Fruit fly (Drosophila melanogaster) whole organism, embryonic: ENCODE data around the gene CG34301.

Source experiments
- Antp ChIP-seq: fragments of 200-800 bp; sonication (Bioruptor generic); optimal IDR thresholded peaks from 3 replicates; lab custom pipeline; 2016; ENCODE audit warnings: missing biosample characterization, missing genetic modification characterization
- Atf-2 ChIP-seq: fragments of 200-800 bp; sonication (Bioruptor generic); optimal IDR thresholded peaks from 2 replicates; lab custom pipeline; 2016; ENCODE audit warnings: missing biosample characterization, missing genetic modification characterization
- Atf3 ChIP-seq: fragments of 200-800 bp; sonication (Bioruptor generic); optimal IDR thresholded peaks from 3 replicates; lab custom pipeline; 2016; ENCODE audit warnings: missing biosample characterization, missing genetic modification characterization
- B-H1 ChIP-seq: fragments of 200-800 bp; sonication (Bioruptor generic); IDR thresholded peaks from 3 replicates; pipeline ENCODE4 v1.3.6; 2022; ENCODE audit warnings: missing biosample characterization, missing genetic modification characterization
- Bteb2 ChIP-seq: fragments of 200-800 bp; sonication (Bioruptor generic); optimal IDR thresholded peaks from 2 replicates; lab custom pipeline; 2016; ENCODE audit warnings: missing biosample characterization, missing genetic modification characterization
- CG10147 ChIP-seq: fragments of 200-800 bp; sonication (Bioruptor generic); optimal IDR thresholded peaks from 2 replicates; lab custom pipeline; 2019; ENCODE audit warnings: missing biosample characterization, mild to moderate bottlenecking, missing genetic modification characterization, moderate library complexity
- CG1024 ChIP-seq: fragments of 200-800 bp; sonication (Bioruptor generic); IDR thresholded peaks from 2 replicates; pipeline ENCODE4 v1.3.6; 2022; ENCODE audit warnings: missing biosample characterization, missing genetic modification characterization
- CG10959 ChIP-seq: fragments of 200-800 bp; sonication (Bioruptor generic); IDR thresholded peaks from 2 replicates; pipeline ENCODE4 v1.3.6; 2022; ENCODE audit warnings: missing biosample characterization, missing genetic modification characterization
- CG12236 ChIP-seq: fragments of 200-800 bp; sonication (Bioruptor generic); optimal IDR thresholded peaks from 2 replicates; lab custom pipeline; 2016; ENCODE audit warnings: missing biosample characterization, missing genetic modification characterization
- CG12659 ChIP-seq: fragments of 200-800 bp; sonication (Bioruptor generic); optimal IDR thresholded peaks from 3 replicates; lab custom pipeline; 2017; ENCODE audit warnings: mild to moderate bottlenecking, missing biosample characterization, missing genetic modification reagents, missing genetic modification characterization
- CG14710 ChIP-seq: fragments of 200-800 bp; sonication (Bioruptor generic); optimal IDR thresholded peaks from 3 replicates; lab custom pipeline; 2019; ENCODE audit warnings: missing biosample characterization, mild to moderate bottlenecking, missing genetic modification characterization, moderate library complexity
- CG14860 ChIP-seq: fragments of 200-800 bp; sonication (Bioruptor generic); IDR thresholded peaks from 3 replicates; pipeline ENCODE4 v1.3.6; 2022; ENCODE audit warnings: missing biosample characterization, missing genetic modification characterization; ENCODE audit not compliant: partially characterized antibody
- CG16779 ChIP-seq: fragments of 200-800 bp; sonication (Bioruptor generic); IDR thresholded peaks from 2 replicates; pipeline ENCODE4 v1.3.6; 2022; ENCODE audit warnings: missing biosample characterization, missing genetic modification characterization
- CG17568 ChIP-seq: fragments of 200-800 bp; sonication (Bioruptor generic); optimal IDR thresholded peaks from 2 replicates; lab custom pipeline; 2018; ENCODE audit warnings: missing biosample characterization, mild to moderate bottlenecking, missing genetic modification characterization, moderate library complexity
- CG1792 ChIP-seq: fragments of 200-800 bp; sonication (Bioruptor generic); optimal IDR thresholded peaks from 2 replicates; lab custom pipeline; 2016; ENCODE audit warnings: missing biosample characterization, missing genetic modification characterization
- CG18262 ChIP-seq: fragments of 200-800 bp; optimal IDR thresholded peaks from 3 replicates; lab custom pipeline; 2019; ENCODE audit warnings: missing biosample characterization, mild to moderate bottlenecking, missing genetic modification characterization, moderate library complexity
- CG18619 ChIP-seq: fragments of 200-800 bp; sonication (Bioruptor generic); optimal IDR thresholded peaks from 3 replicates; lab custom pipeline; 2017; ENCODE audit warnings: missing biosample characterization, mild to moderate bottlenecking, missing genetic modification characterization
- CG2120 ChIP-seq: fragments of 200-800 bp; sonication (Bioruptor generic); optimal IDR thresholded peaks from 3 replicates; lab custom pipeline; 2016; ENCODE audit warnings: missing biosample characterization, missing genetic modification characterization
- CG30403 ChIP-seq: fragments of 200-800 bp; sonication (Bioruptor generic); optimal IDR thresholded peaks from 3 replicates; lab custom pipeline; 2016; ENCODE audit warnings: missing biosample characterization, missing genetic modification characterization
- CG30431 ChIP-seq: fragments of 200-800 bp; sonication (Bioruptor generic); optimal IDR thresholded peaks from 2 replicates; lab custom pipeline; 2017; ENCODE audit warnings: missing biosample characterization, missing genetic modification characterization
- CG33213 ChIP-seq: fragments of 200-800 bp; sonication (Bioruptor generic); optimal IDR thresholded peaks from 3 replicates; lab custom pipeline; 2016; ENCODE audit warnings: missing biosample characterization, missing genetic modification characterization
- CG34422 ChIP-seq: fragments of 200-800 bp; sonication (Bioruptor generic); IDR thresholded peaks from 3 replicates; pipeline ENCODE4 v1.3.6; 2022; ENCODE audit warnings: missing biosample characterization, missing genetic modification characterization
- CG4820 ChIP-seq: fragments of 200-800 bp; sonication (Bioruptor generic); optimal IDR thresholded peaks from 3 replicates; lab custom pipeline; 2016; ENCODE audit warnings: missing biosample characterization, missing genetic modification characterization
- CG7372 ChIP-seq: fragments of 200-800 bp; sonication (Bioruptor generic); IDR thresholded peaks from 2 replicates; pipeline ENCODE4 v1.3.6; 2022; ENCODE audit warnings: missing biosample characterization, missing genetic modification characterization
- CG7745 ChIP-seq: fragments of 200-800 bp; sonication (Bioruptor generic); optimal IDR thresholded peaks from 2 replicates; lab custom pipeline; 2018; ENCODE audit warnings: missing biosample characterization, mild to moderate bottlenecking, missing genetic modification characterization, moderate library complexity
- CrebB ChIP-seq: fragments of 200-800 bp; sonication (Bioruptor generic); optimal IDR thresholded peaks from 3 replicates; lab custom pipeline; 2018; ENCODE audit warnings: missing biosample characterization, mild to moderate bottlenecking, missing genetic modification characterization
- Dll ChIP-seq: fragments of 200-800 bp; sonication (Bioruptor generic); IDR thresholded peaks from 4 replicates; pipeline ENCODE4 v1.3.6; 2022; ENCODE audit warnings: missing biosample characterization, missing genetic modification characterization; ENCODE audit not compliant: partially characterized antibody
- E2f1 ChIP-seq: fragments of 200-800 bp; sonication (Bioruptor generic); IDR thresholded peaks from 2 replicates; pipeline ENCODE4 v1.3.6; 2022; ENCODE audit warnings: missing biosample characterization, missing genetic modification characterization
- Elba2 ChIP-seq: fragments of 200-800 bp; sonication (Bioruptor generic); optimal IDR thresholded peaks from 3 replicates; lab custom pipeline; 2016; ENCODE audit warnings: missing biosample characterization, missing genetic modification characterization
- HLH4C ChIP-seq: fragments of 200-800 bp; sonication (Bioruptor generic); IDR thresholded peaks from 3 replicates; pipeline ENCODE4 v1.3.6; 2022; ENCODE audit warnings: missing biosample characterization, missing genetic modification characterization; ENCODE audit not compliant: partially characterized antibody
- HmgZ ChIP-seq: fragments of 200-800 bp; sonication (Bioruptor generic); optimal IDR thresholded peaks from 2 replicates; lab custom pipeline; 2018; ENCODE audit warnings: missing biosample characterization, mild to moderate bottlenecking, missing genetic modification characterization
- Poxn ChIP-seq: fragments of 200-800 bp; sonication (Bioruptor generic); IDR thresholded peaks from 2 replicates; pipeline ENCODE4 v1.3.6; 2022; ENCODE audit warnings: missing biosample characterization, missing genetic modification characterization
- Six4 ChIP-seq: fragments of 200-800 bp; sonication (Bioruptor generic); optimal IDR thresholded peaks from 2 replicates; lab custom pipeline; 2016; ENCODE audit warnings: missing biosample characterization, missing genetic modification characterization
- TFAM ChIP-seq: fragments of 200-800 bp; sonication (Bioruptor generic); optimal IDR thresholded peaks from 2 replicates; lab custom pipeline; 2017; ENCODE audit warnings: missing biosample characterization, missing genetic modification characterization, inconsistent platforms
- Tbp ChIP-seq: fragments of >200 bp; optimal IDR thresholded peaks from 2 replicates; lab custom pipeline; 2018; ENCODE audit warnings: missing biosample characterization, missing genetic modification characterization
- YL-1 ChIP-seq: fragments of 200-800 bp; sonication (Bioruptor generic); optimal IDR thresholded peaks from 3 replicates; lab custom pipeline; 2017; ENCODE audit warnings: missing biosample characterization, mild to moderate bottlenecking, missing genetic modification characterization
- chinmo ChIP-seq: fragments of 200-800 bp; sonication (Bioruptor generic); IDR thresholded peaks from 4 replicates; pipeline ENCODE4 v1.3.6; 2022; ENCODE audit warnings: missing biosample characterization, missing genetic modification characterization; ENCODE audit not compliant: partially characterized antibody
- eve ChIP-seq, 2 experiments: fragments of >200 bp; optimal IDR thresholded peaks; 2 replicates each; lab custom pipeline; 2017; ENCODE audit warnings: missing biosample characterization in 2 of 2, missing genetic modification characterization in 2 of 2
- fd102C ChIP-seq: fragments of 200-800 bp; sonication (Bioruptor generic); optimal IDR thresholded peaks from 2 replicates; lab custom pipeline; 2018; ENCODE audit warnings: missing biosample characterization, mild to moderate bottlenecking, missing genetic modification characterization, moderate library complexity
- fru ChIP-seq: fragments of >200 bp; optimal IDR thresholded peaks from 2 replicates; lab custom pipeline; 2017
- fu2 ChIP-seq: fragments of 200-800 bp; sonication (Bioruptor generic); optimal IDR thresholded peaks from 2 replicates; lab custom pipeline; 2016; ENCODE audit warnings: missing biosample characterization, missing genetic modification characterization
- grn ChIP-seq: fragments of 200-800 bp; sonication (Bioruptor generic); optimal IDR thresholded peaks from 3 replicates; lab custom pipeline; 2017; ENCODE audit warnings: missing biosample characterization, missing genetic modification characterization
- hbn ChIP-seq: fragments of 200-800 bp; sonication (Bioruptor generic); IDR thresholded peaks from 2 replicates; pipeline ENCODE4 v1.3.6; 2022; ENCODE audit warnings: missing biosample characterization, missing genetic modification characterization; ENCODE audit not compliant: partially characterized antibody
- nau ChIP-seq: fragments of 200-800 bp; sonication (Bioruptor generic); optimal IDR thresholded peaks from 3 replicates; lab custom pipeline; 2017; ENCODE audit warnings: missing biosample characterization, mild to moderate bottlenecking, missing genetic modification characterization, missing genetic modification reagents
- pb ChIP-seq: fragments of 200-800 bp; sonication (Bioruptor generic); optimal IDR thresholded peaks from 3 replicates; lab custom pipeline; 2016; ENCODE audit warnings: missing biosample characterization, missing genetic modification characterization
- shn ChIP-seq: fragments of 200-800 bp; sonication (Bioruptor generic); optimal IDR thresholded peaks from 3 replicates; lab custom pipeline; 2016; ENCODE audit warnings: missing biosample characterization, missing genetic modification characterization
- sob ChIP-seq: fragments of 200-800 bp; sonication (Bioruptor generic); IDR thresholded peaks from 2 replicates; pipeline ENCODE4 v1.3.6; 2022; ENCODE audit warnings: missing biosample characterization, missing genetic modification characterization
- sqz ChIP-seq: fragments of 200-800 bp; sonication (Bioruptor generic); optimal IDR thresholded peaks from 3 replicates; lab custom pipeline; 2018; ENCODE audit warnings: missing biosample characterization, mild to moderate bottlenecking, missing genetic modification characterization
- sr ChIP-seq: fragments of 200-800 bp; sonication (Bioruptor generic); IDR thresholded peaks from 3 replicates; pipeline ENCODE4 v1.3.6; 2022; ENCODE audit warnings: missing biosample characterization, missing genetic modification characterization
- ssp ChIP-seq: fragments of 200-800 bp; sonication (Bioruptor generic); IDR thresholded peaks from 2 replicates; pipeline ENCODE4 v1.3.6; 2022; ENCODE audit warnings: missing biosample characterization, missing genetic modification characterization
- trem ChIP-seq: fragments of 200-800 bp; optimal IDR thresholded peaks from 3 replicates; lab custom pipeline; 2019; ENCODE audit warnings: missing biosample characterization, mild to moderate bottlenecking, missing genetic modification characterization, moderate library complexity
- vnd ChIP-seq: fragments of 200-800 bp; sonication (Bioruptor generic); IDR thresholded peaks from 3 replicates; pipeline ENCODE4 v1.3.6; 2022; ENCODE audit warnings: missing biosample characterization, missing genetic modification characterization; ENCODE audit not compliant: partially characterized antibody

Gene CG34301

DNA sequence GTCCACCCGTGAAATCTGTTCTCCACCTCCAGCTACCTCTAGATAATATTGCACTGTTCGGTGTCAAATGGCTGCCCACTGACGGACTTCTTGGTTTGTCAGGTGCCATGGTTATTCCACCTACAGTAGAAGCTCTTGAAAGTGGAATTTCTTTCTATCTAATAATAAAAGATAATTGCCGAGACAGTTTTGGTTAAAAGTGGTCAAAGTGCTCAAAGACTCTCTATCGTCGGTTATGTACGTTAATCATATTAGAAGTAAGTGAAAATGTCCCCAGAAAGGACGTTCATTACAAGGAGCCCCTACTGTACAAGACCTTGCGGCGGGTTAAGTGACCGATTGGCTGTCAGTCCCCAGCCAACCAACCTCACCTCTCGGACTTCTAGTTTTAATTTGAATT, 29.0 kb upstream of the CG34301 start (continued):
- TF ChIP-seq shn (GFP tag; lab: Kevin White, UChicago), result peak; percentile 4
- TF ChIP-seq CG14860 (GFP tag; lab: Robert Waterston, UW), result no peak
- no peak for TF ChIP-seq Atf3
- no peak for TF ChIP-seq HmgZ (tag; lab: Kevin White, UChicago)
- no peak for TF ChIP-seq ssp (GFP tag; lab: Robert Waterston, UW)
- no peak for TF ChIP-seq Six4 (GFP tag; lab: Kevin White, UChicago)
- TF ChIP-seq CG34422 (GFP tag; lab: Robert Waterston, UW), result no peak
- TF ChIP-seq vnd, result no peak
- TF ChIP-seq eve (GFP tag; optimal IDR thresholded peaks at IDR 0.05; lab: Kevin White, UChicago), result peak in 1 of 2 experiments; percentile 13
- peak; percentile 59; the same call in 1 of the 2 replicates for TF ChIP-seq E2f1
- no peak for TF ChIP-seq sqz (GFP tag; lab: Kevin White, UChicago)
- TF ChIP-seq CG10147 (GFP tag; lab: Kevin White, UChicago), result no peak
- no peak for TF ChIP-seq pb
- no peak for TF ChIP-seq hbn (GFP tag; lab: Robert Waterston, UW)
- no peak for TF ChIP-seq fd102C (GFP tag; lab: Kevin White, UChicago)
- TF ChIP-seq CG30431 (GFP tag; lab: Kevin White, UChicago), result peak; percentile 22
- peak; percentile 58 for TF ChIP-seq Antp (GFP tag; lab: Kevin White, UChicago)
- TF ChIP-seq Atf-2 (GFP tag; lab: Kevin White, UChicago), result peak; percentile 29
- TF ChIP-seq CG18619 (GFP tag; lab: Kevin White, UChicago), result peak; percentile 39
- no peak for TF ChIP-seq Elba2 (GFP tag; lab: Kevin White, UChicago)
- no peak for TF ChIP-seq CG1024 (GFP tag; lab: Robert Waterston, UW)
- no peak for TF ChIP-seq grn (GFP tag; lab: Kevin White, UChicago)
- 0 out of 4 replicates have a peak, but pooled peaks have one; percentile 17 for TF ChIP-seq chinmo
- TF ChIP-seq CG2120 (GFP tag; lab: Kevin White, UChicago), result peak; percentile 63
- TF ChIP-seq CG12236, result no peak
- TF ChIP-seq fu2, result no peak
- TF ChIP-seq HLH4C (GFP tag; lab: Robert Waterston, UW), result no peak
- TF ChIP-seq Tbp (GFP tag; lab: Kevin White, UChicago), result no peak
- no peak for TF ChIP-seq CG14710 (tag; lab: Kevin White, UChicago)
- peak; percentile 45 for TF ChIP-seq CG4820
- TF ChIP-seq CrebB, result no peak
- no peak for TF ChIP-seq Poxn (GFP tag; lab: Robert Waterston, UW)
- TF ChIP-seq nau (GFP tag; lab: Kevin White, UChicago), result no peak
- TF ChIP-seq trem (tag; lab: Kevin White, UChicago), result no peak
- TF ChIP-seq fru (lab: Kevin White, UChicago), result no peak
- peak; percentile 11; the same call in 1 of the 3 replicates for TF ChIP-seq B-H1
- TF ChIP-seq CG7745 (tag; lab: Kevin White, UChicago), result no peak
- no peak for TF ChIP-seq CG10959 (GFP tag; lab: Robert Waterston, UW)
- TF ChIP-seq Bteb2 (GFP tag; lab: Kevin White, UChicago), result no peak
- TF ChIP-seq sr (GFP tag; lab: Robert Waterston, UW), result no peak
- no peak for TF ChIP-seq CG16779 (GFP tag; lab: Robert Waterston, UW)
- peak; percentile 42; the same call in 1 of the 2 replicates for TF ChIP-seq sob
- TF ChIP-seq CG17568 (GFP tag; lab: Kevin White, UChicago), result no peak
- no peak for TF ChIP-seq CG1792 (GFP tag; lab: Kevin White, UChicago)
- peak; percentile 44 for TF ChIP-seq CG30403
- TF ChIP-seq Dll (GFP tag; lab: Robert Waterston, UW), result no peak
- TF ChIP-seq CG12659 (GFP tag; lab: Kevin White, UChicago), result peak; percentile 11
- no peak for TF ChIP-seq TFAM
- no peak for TF ChIP-seq YL-1 (GFP tag; lab: Kevin White, UChicago)
- TF ChIP-seq CG18262 (tag; lab: Kevin White, UChicago), result peak; percentile 34
- 0 out of 2 replicates have a peak, but pooled peaks have one; percentile 33 for TF ChIP-seq CG7372 (GFP tag; lab: Robert Waterston, UW)
- no peak for TF ChIP-seq CG33213 (GFP tag; lab: Kevin White, UChicago)
